Worm (Caenorhabditis elegans): ENCODE data around the gene F59B2.15.

DNA sequence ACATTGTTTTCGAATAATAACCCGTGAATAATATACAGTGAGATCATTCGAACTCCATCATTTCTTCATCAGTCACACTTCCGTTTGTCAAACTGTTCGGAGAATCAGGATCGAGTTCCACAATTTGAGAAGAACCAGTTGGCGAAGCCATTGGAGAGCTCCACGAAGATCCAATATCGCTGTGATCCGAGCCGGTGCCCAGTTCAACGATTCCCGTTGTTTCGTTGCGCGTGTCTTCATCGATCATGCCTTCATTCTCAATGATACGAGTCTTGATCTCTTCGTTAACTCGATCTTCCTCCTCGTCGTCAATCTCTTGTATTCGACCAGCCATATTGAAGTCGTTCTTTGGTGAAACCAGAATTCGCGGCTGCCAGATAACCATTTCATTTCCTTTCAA is 49.3 kb upstream of the F59B2.15 start:
- TF ChIP-seq klf-2 (GFP tag; conservative IDR thresholded peaks at IDR 0.05) = no peak
- no peak for TF ChIP-seq T22C8.4 (GFP tag; IDR thresholded peaks at IDR 0.05)
- TF ChIP-seq flt-1 (GFP tag; IDR thresholded peaks at IDR 0.05) = no peak
- TF ChIP-seq ztf-29 (GFP tag; IDR thresholded peaks at IDR 0.05) = no peak
- no peak for TF ChIP-seq ref-1 (GFP tag; conservative IDR thresholded peaks at IDR 0.05)
- TF ChIP-seq ztf-23 (GFP tag; IDR thresholded peaks at IDR 0.05) = no peak
- no peak for TF ChIP-seq tab-1 (GFP tag; IDR thresholded peaks at IDR 0.05)
